Worm (Caenorhabditis elegans): ENCODE results near the gene EEED8.13.

The EEED8.13 gene

DNA sequence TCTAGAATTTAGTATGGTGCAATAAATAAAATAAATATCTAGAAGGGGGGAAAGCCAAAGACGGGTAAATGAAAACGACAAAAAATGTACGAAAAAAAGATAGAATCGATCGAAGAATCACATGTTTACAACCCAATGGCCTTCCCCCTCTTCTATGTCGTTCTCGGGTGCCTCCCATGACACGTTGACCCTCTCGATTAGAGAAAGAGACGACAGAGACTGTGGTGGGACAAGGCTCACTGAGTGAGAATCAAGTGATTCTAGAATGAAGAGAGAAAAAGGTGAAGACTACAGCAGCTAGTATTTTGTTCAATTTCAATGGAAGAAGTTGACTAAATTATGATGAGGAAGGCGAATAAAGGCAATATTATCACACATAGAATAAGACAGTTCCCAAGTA lies 13.7 kb upstream of the EEED8.13 start:
- TF ChIP-seq unc-55 (GFP tag; optimal IDR thresholded peaks at IDR 0.05) (peak; percentile 33), hlh-30 (tag; optimal IDR thresholded peaks at IDR 0.05; ENCODE audit: insufficient read depth) (peak; percentile 95), tbx-2 (tag; optimal IDR thresholded peaks at IDR 0.05) (peak; percentile 43), ceh-31 (tag; optimal IDR thresholded peaks at IDR 0.05) (peak; percentile 6), nfya-1 (tag; optimal IDR thresholded peaks at IDR 0.05) (peak; percentile 61), fax-1 (tag; optimal IDR thresholded peaks at IDR 0.05) (no peak), elt-2 (tag; optimal IDR thresholded peaks at IDR 0.05) (peak; percentile 74), sdc-2 (tag; optimal IDR thresholded peaks at IDR 0.05) (no peak)

DNA sequence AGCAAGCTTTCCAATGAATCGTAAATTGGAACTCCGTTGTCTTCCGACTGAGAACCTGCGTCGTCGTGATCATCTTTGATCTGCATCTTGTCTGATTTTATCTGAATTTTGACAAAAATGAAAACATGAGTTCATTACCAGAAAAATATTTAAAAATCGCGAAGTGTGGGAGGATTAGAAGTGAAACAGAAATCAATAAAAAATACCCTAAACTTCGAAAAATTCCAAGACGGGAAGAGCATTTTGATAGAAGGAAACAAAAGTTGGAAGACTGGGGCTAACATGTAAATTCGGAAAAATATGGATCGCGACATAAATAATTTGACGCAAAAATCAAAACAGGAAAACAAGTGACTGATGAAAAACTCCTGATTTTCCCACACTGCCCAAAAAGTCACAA lies 13.3 kb upstream of the EEED8.13 start, which contains the start of gene F07F6.8:
Gene F07F6.8 (minus strand): TSS at position 101 of the 400 bp plus-strand sequence.
- TF ChIP-seq ceh-19 (GFP tag; optimal IDR thresholded peaks at IDR 0.05): no peak
- no peak for TF ChIP-seq ztf-16 (tag; optimal IDR thresholded peaks at IDR 0.05)
- TF ChIP-seq eyg-1 (tag; optimal IDR thresholded peaks at IDR 0.05): no peak
- TF ChIP-seq tbx-2 (tag; optimal IDR thresholded peaks at IDR 0.05): no peak
- TF ChIP-seq K09A11.1 (tag; optimal IDR thresholded peaks at IDR 0.05; ENCODE audit: insufficient read depth): no peak
- TF ChIP-seq hlh-6 (tag; optimal IDR thresholded peaks at IDR 0.05): no peak
- TF ChIP-seq nhr-11 (tag; optimal IDR thresholded peaks at IDR 0.05): no peak
- no peak for TF ChIP-seq ceh-48 (tag; optimal IDR thresholded peaks at IDR 0.05)
- TF ChIP-seq ceh-45 (GFP tag; IDR thresholded peaks at IDR 0.05): no peak
- no peak for TF ChIP-seq hlh-13 (GFP tag; optimal IDR thresholded peaks at IDR 0.05)
- TF ChIP-seq pag-3 (tag; optimal IDR thresholded peaks at IDR 0.05; ENCODE audit: borderline replicate concordance): no peak
- no peak for TF ChIP-seq elt-4 (tag; optimal IDR thresholded peaks at IDR 0.05)
- TF ChIP-seq npax-4 (tag; optimal IDR thresholded peaks at IDR 0.05): no peak
- TF ChIP-seq ceh-24 (tag; optimal IDR thresholded peaks at IDR 0.05): no peak
- TF ChIP-seq dve-1 (tag; optimal IDR thresholded peaks at IDR 0.05): no peak
- TF ChIP-seq ceh-22 (tag; optimal IDR thresholded peaks at IDR 0.05): no peak
- no peak for TF ChIP-seq nhr-232 (tag; optimal IDR thresholded peaks at IDR 0.05)
- no peak for TF ChIP-seq ceh-9 (tag; optimal IDR thresholded peaks at IDR 0.05)
- no peak for TF ChIP-seq mec-3 (tag; optimal IDR thresholded peaks at IDR 0.05; ENCODE audit: borderline replicate concordance)
- TF ChIP-seq madf-2 (tag; optimal IDR thresholded peaks at IDR 0.05): no peak

DNA sequence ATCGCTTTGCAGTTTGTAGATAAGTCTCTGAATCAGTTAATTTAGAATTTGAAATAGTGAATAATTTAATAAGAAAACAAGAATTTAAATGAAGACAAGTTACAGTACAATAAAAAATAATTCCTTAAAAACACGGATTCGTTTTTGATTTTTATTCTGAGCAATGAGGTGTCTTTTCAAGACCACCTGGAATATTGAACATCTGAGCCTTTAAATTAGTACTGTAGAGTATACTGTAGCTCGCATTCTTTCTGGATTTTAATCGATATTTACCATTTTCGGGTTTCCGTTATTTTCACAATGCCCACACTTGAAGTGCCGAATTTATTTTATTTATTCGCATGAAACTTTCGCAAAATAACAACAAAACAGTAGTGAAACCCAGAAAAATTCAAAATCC lies 11.5 kb upstream of the EEED8.13 start, which contains the start of gene F07F6.7:
Gene F07F6.7 (minus strand): TSS at position 27 of the 400 bp plus-strand sequence.
- no peak for TF ChIP-seq unc-3 (GFP tag; conservative IDR thresholded peaks at IDR 0.05)
- TF ChIP-seq unc-3 (tag; optimal IDR thresholded peaks at IDR 0.05): no peak
- TF ChIP-seq ceh-31 (tag; optimal IDR thresholded peaks at IDR 0.05): no peak
- no peak for TF ChIP-seq ref-2 (tag; optimal IDR thresholded peaks at IDR 0.05)
- TF ChIP-seq sdc-2 (tag; optimal IDR thresholded peaks at IDR 0.05): no peak

DNA sequence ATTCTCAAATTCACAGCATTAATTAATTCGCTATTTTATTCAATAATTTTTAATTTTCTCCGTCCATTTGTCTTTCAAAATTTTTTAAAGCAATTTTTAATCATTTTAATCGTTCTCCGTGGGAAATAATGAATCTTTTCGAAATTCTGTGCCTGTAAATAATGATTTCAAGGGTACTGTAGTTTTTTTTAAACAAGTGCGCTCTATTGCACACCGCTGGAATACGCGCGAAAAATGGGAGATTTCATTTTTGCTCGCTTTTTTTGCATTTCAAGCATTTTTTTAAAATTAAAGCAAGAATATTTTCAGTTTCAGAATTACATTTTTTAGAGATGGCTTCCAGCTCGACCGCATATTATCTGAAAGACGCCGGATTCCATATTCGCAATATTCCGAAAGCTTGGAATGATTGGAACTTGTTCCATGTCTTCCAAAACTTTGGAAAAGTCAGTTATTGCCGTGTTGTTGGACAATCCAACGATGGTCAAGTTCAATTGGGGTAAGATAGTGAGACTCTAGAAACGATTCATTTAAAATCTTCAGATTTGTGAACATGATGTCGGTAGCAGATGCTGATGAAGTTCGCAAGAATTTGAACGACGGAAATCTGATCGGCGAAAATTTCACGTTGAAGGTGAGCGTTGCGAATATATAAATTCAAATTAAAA lies 8.7 kb upstream of the EEED8.13 start, which contains the start of gene tofu-6:
Gene tofu-6 (plus strand): TSS at position 302 of the 668 bp plus-strand sequence.
- TF ChIP-seq mec-3 (tag; optimal IDR thresholded peaks at IDR 0.05; ENCODE audit: borderline replicate concordance): no peak

DNA sequence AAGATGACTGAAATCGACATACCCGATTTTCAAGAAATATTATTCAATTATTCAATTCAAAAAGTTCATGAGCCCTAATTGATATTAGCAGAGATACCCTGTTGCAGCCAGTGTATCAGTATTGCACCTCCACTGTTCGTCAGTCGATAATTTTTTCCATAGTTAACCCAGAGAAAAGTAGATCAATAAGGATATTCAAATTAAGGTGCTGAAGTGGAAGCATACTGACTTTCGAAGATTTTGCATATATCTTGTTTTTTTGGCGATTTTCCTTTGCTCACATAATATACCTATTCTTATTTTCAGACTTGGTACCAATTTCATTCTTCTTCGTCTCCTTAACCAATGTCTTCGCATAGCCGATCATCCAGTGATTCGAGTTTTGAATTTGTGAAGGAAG lies 6.6 kb upstream of the EEED8.13 start, which contains the start of gene EEED8.15:
Gene EEED8.15 (plus strand): TSS at position 301 of the 400 bp plus-strand sequence.
- TF ChIP-seq pros-1 (tag; optimal IDR thresholded peaks at IDR 0.05) (no peak), pag-3 (tag; optimal IDR thresholded peaks at IDR 0.05; ENCODE audit: borderline replicate concordance) (no peak), rnt-1 (tag; optimal IDR thresholded peaks at IDR 0.05) (no peak), ceh-19 (GFP tag; optimal IDR thresholded peaks at IDR 0.05) (no peak), K02D7.2 (tag; optimal IDR thresholded peaks at IDR 0.05) (no peak), ttx-3 (tag; optimal IDR thresholded peaks at IDR 0.05) (no peak), tbx-7 (tag; optimal IDR thresholded peaks at IDR 0.05) (no peak), tbx-2 (tag; optimal IDR thresholded peaks at IDR 0.05) (no peak), zip-5 (tag; optimal IDR thresholded peaks at IDR 0.05) (no peak), ceh-48 (tag; optimal IDR thresholded peaks at IDR 0.05) (no peak), hlh-6 (tag; optimal IDR thresholded peaks at IDR 0.05) (no peak), sox-2 (GFP tag; IDR thresholded peaks at IDR 0.05) (no peak), ceh-9 (tag; optimal IDR thresholded peaks at IDR 0.05) (no peak), F13H6.1 (tag; optimal IDR thresholded peaks at IDR 0.05) (no peak), ceh-18 (tag; optimal IDR thresholded peaks at IDR 0.05) (no peak), mec-3 (tag; optimal IDR thresholded peaks at IDR 0.05; ENCODE audit: borderline replicate concordance) (no peak), pha-4 (tag; optimal IDR thresholded peaks at IDR 0.05) (no peak), fkh-6 (tag; optimal IDR thresholded peaks at IDR 0.05) (no peak), pqm-1 (tag; optimal IDR thresholded peaks at IDR 0.05) (no peak), C38D4.7 (GFP tag; optimal IDR thresholded peaks at IDR 0.05) (no peak)

Measured in whole organism, late embryonic.